Fruit fly (Drosophila melanogaster) whole organism, prepupa: ENCODE results near the gene Eig71Ec.

Experiments used
- CG10631 ChIP-seq: fragments of 200-800 bp; sonication (Bioruptor generic); optimal IDR thresholded peaks from 2 replicates; lab custom pipeline; 2016; ENCODE audit warnings: missing biosample characterization, missing genetic modification characterization
- CG15336 ChIP-seq: fragments of 200-800 bp; sonication (Bioruptor generic); IDR thresholded peaks from 2 replicates; pipeline ENCODE4 v1.3.6; 2022; ENCODE audit warnings: missing biosample characterization, missing genetic modification characterization
- CG3032 ChIP-seq: fragments of 200-800 bp; optimal IDR thresholded peaks from 2 replicates; lab custom pipeline; 2019; ENCODE audit warnings: missing biosample characterization, mild to moderate bottlenecking, missing genetic modification characterization, moderate library complexity
- CG31627 ChIP-seq: fragments of 200-800 bp; sonication (Bioruptor generic); optimal IDR thresholded peaks from 3 replicates; lab custom pipeline; 2016; ENCODE audit warnings: missing biosample characterization, missing genetic modification characterization
- CG3919 ChIP-seq: fragments of 200-800 bp; sonication (Bioruptor generic); optimal IDR thresholded peaks from 3 replicates; lab custom pipeline; 2016; ENCODE audit warnings: missing biosample characterization, missing genetic modification characterization
- CG4318 ChIP-seq: fragments of 200-800 bp; sonication (Bioruptor generic); optimal IDR thresholded peaks from 3 replicates; lab custom pipeline; 2017; ENCODE audit warnings: missing biosample characterization, mild to moderate bottlenecking, missing genetic modification characterization
- CG6276 ChIP-seq: fragments of 200-800 bp; sonication (Bioruptor generic); optimal IDR thresholded peaks from 2 replicates; lab custom pipeline; 2017; ENCODE audit warnings: missing biosample characterization, mild to moderate bottlenecking, missing genetic modification characterization
- CG6808 ChIP-seq: fragments of 200-800 bp; sonication (Bioruptor generic); optimal IDR thresholded peaks from 3 replicates; lab custom pipeline; 2017; ENCODE audit warnings: missing biosample characterization, missing genetic modification characterization, mild to moderate bottlenecking, moderate library complexity, missing genetic modification reagents
- CG6854 ChIP-seq: fragments of 200-800 bp; sonication (Bioruptor generic); optimal IDR thresholded peaks from 2 replicates; lab custom pipeline; 2017; ENCODE audit warnings: missing biosample characterization, mild to moderate bottlenecking, missing genetic modification characterization
- CG7368 ChIP-seq: fragments of 200-800 bp; sonication (Bioruptor generic); optimal IDR thresholded peaks from 3 replicates; lab custom pipeline; 2016; ENCODE audit warnings: missing biosample characterization, missing genetic modification characterization
- CG8119 ChIP-seq: fragments of 200-800 bp; sonication (Bioruptor generic); IDR thresholded peaks from 3 replicates; pipeline ENCODE4 v1.3.6; 2022; ENCODE audit warnings: missing biosample characterization, missing genetic modification characterization
- CG8319 ChIP-seq: fragments of 200-800 bp; sonication (Bioruptor generic); optimal IDR thresholded peaks from 3 replicates; lab custom pipeline; 2016; ENCODE audit warnings: missing biosample characterization, missing genetic modification characterization
- CG9139 ChIP-seq: fragments of 200-800 bp; sonication (Bioruptor generic); optimal IDR thresholded peaks from 3 replicates; lab custom pipeline; 2017; ENCODE audit warnings: missing biosample characterization, mild to moderate bottlenecking, missing genetic modification characterization
- Eip78C ChIP-seq: fragments of 200-800 bp; sonication (Bioruptor generic); peaks from one replicate; lab custom pipeline; 2016; ENCODE audit warnings: missing biosample characterization, missing genetic modification characterization
- Ets21C ChIP-seq: fragments of 200-800 bp; sonication (Bioruptor generic); optimal IDR thresholded peaks from 3 replicates; lab custom pipeline; 2016; ENCODE audit warnings: missing biosample characterization, missing genetic modification characterization
- Ets96B ChIP-seq: fragments of 200-800 bp; optimal IDR thresholded peaks from 2 replicates; lab custom pipeline; 2019; ENCODE audit warnings: missing biosample characterization, mild to moderate bottlenecking, missing genetic modification characterization, moderate library complexity
- Gug ChIP-seq: fragments of 200-800 bp; sonication (Bioruptor generic); IDR thresholded peaks from 2 replicates; pipeline ENCODE4 v1.3.6; 2022; ENCODE audit warnings: missing biosample characterization, missing genetic modification characterization
- Hr38 ChIP-seq: sonication (Bioruptor generic); optimal IDR thresholded peaks from 2 replicates; lab custom pipeline; 2016; ENCODE audit warnings: missing biosample characterization, missing genetic modification characterization
- Hr39 ChIP-seq: fragments of 200-800 bp; sonication (Bioruptor generic); optimal IDR thresholded peaks from 2 replicates; lab custom pipeline; 2016; ENCODE audit warnings: missing biosample characterization, missing genetic modification characterization
- Lpt ChIP-seq: fragments of 200-800 bp; sonication (Bioruptor generic); optimal IDR thresholded peaks from 3 replicates; lab custom pipeline; 2016; ENCODE audit warnings: missing biosample characterization, missing genetic modification characterization
- Smox ChIP-seq: fragments of 200-800 bp; sonication (Bioruptor generic); optimal IDR thresholded peaks from 3 replicates; lab custom pipeline; 2016; ENCODE audit warnings: missing biosample characterization, missing genetic modification characterization
- Sox102F ChIP-seq: fragments of 200-800 bp; sonication (Bioruptor generic); optimal IDR thresholded peaks from 2 replicates; lab custom pipeline; 2016; ENCODE audit warnings: missing biosample characterization, mild to moderate bottlenecking, missing genetic modification characterization
- Sox14 ChIP-seq: fragments of 200-800 bp; sonication (Bioruptor generic); optimal IDR thresholded peaks from 3 replicates; lab custom pipeline; 2016; ENCODE audit warnings: missing biosample characterization, missing genetic modification characterization
- acj6 ChIP-seq: fragments of 200-800 bp; sonication (Bioruptor generic); optimal IDR thresholded peaks from 3 replicates; lab custom pipeline; 2016; ENCODE audit warnings: missing biosample characterization, missing genetic modification characterization
- cyc ChIP-seq: fragments of 200-800 bp; sonication (Bioruptor generic); optimal IDR thresholded peaks from 3 replicates; lab custom pipeline; 2016; ENCODE audit warnings: missing biosample characterization, missing genetic modification characterization
- dsx ChIP-seq: fragments of 200-800 bp; optimal IDR thresholded peaks from 3 replicates; lab custom pipeline; 2019; ENCODE audit warnings: missing biosample characterization, mild to moderate bottlenecking, missing genetic modification characterization, moderate library complexity; ENCODE audit not compliant: poor library complexity, severe bottlenecking
- esn ChIP-seq: fragments of 200-800 bp; sonication (Bioruptor generic); optimal IDR thresholded peaks from 2 replicates; lab custom pipeline; 2016; ENCODE audit warnings: missing biosample characterization, mild to moderate bottlenecking, missing genetic modification characterization, moderate library complexity
- fd59A ChIP-seq: fragments of 200-800 bp; sonication (Bioruptor generic); optimal IDR thresholded peaks from 2 replicates; lab custom pipeline; 2017; ENCODE audit warnings: missing biosample characterization, mild to moderate bottlenecking, missing genetic modification characterization, missing genetic modification reagents
- spab ChIP-seq: fragments of 200-800 bp; sonication (Bioruptor generic); optimal IDR thresholded peaks from 2 replicates; lab custom pipeline; 2017; ENCODE audit warnings: missing biosample characterization, mild to moderate bottlenecking, missing genetic modification characterization, missing genetic modification reagents
- ss ChIP-seq, 2 experiments: fragments of 200-800 bp; sonication (Bioruptor generic); optimal IDR thresholded peaks; 2 replicates in 1 of 2; 3 replicates in 1 of 2; lab custom pipeline; 2017 to 2018; ENCODE audit warnings: mild to moderate bottlenecking in 2 of 2, missing biosample characterization in 2 of 2, missing genetic modification characterization in 2 of 2, moderate library complexity in 1 of 2
- svp ChIP-seq: fragments of 200-800 bp; sonication (Bioruptor generic); peaks from one replicate; lab custom pipeline; 2016; ENCODE audit warnings: missing biosample characterization, missing genetic modification characterization

Eig71Ec gene

dm6 chr3L:15657290-15657689 is 5.2 kb upstream of the Eig71Ec start, which contains the start of the genes Eig71Ef and Eig71Eg:
Eig71Ef (minus strand) TSS chr3L:15657390.
Eig71Eg (plus strand) TSS chr3L:15657628.
- no peak for TF ChIP-seq Lpt (GFP tag; lab: Kevin White, UChicago)
- no peak for TF ChIP-seq Ets96B
- no peak for TF ChIP-seq fd59A (GFP tag; lab: Kevin White, UChicago)
- TF ChIP-seq acj6 (GFP tag; lab: Kevin White, UChicago): no peak
- TF ChIP-seq CG6276 (GFP tag; lab: Kevin White, UChicago): no peak
- TF ChIP-seq CG8319 (GFP tag; lab: Kevin White, UChicago): no peak
- no peak for TF ChIP-seq Eip78C (GFP tag; lab: Kevin White, UChicago)
- no peak for TF ChIP-seq svp (GFP tag; lab: Kevin White, UChicago)
- no peak for TF ChIP-seq CG4318 (GFP tag; lab: Kevin White, UChicago)
- TF ChIP-seq Sox14 (GFP tag; lab: Kevin White, UChicago): no peak
- TF ChIP-seq, all 60 proteins: peak for 0

dm6 chr3L:15655910-15656309 is 3.9 kb upstream of the Eig71Ec start, which contains the start of gene Eig71Ee:
Eig71Ee (minus strand) TSS chr3L:15656010.
- TF ChIP-seq CG6854 (GFP tag; lab: Kevin White, UChicago) (no peak), ss (GFP tag; optimal IDR thresholded peaks at IDR 0.05; lab: Kevin White, UChicago) (no peak), CG6808 (no peak), Sox102F (GFP tag; lab: Kevin White, UChicago) (no peak), CG31627 (GFP tag; lab: Kevin White, UChicago) (no peak), Hr39 (GFP tag; lab: Kevin White, UChicago) (no peak), CG15336 (no peak), dsx (GFP tag; lab: Kevin White, UChicago) (no peak)

dm6 chr3L:15650552-15650951 is 1.5 kb downstream of the Eig71Ec start, which contains the start of gene CG43084:
CG43084 (plus strand) TSS chr3L:15650852.
- no peak for TF ChIP-seq CG31627 (GFP tag; lab: Kevin White, UChicago)
- TF ChIP-seq CG8319 (GFP tag; lab: Kevin White, UChicago): no peak
- TF ChIP-seq CG3919 (GFP tag; lab: Kevin White, UChicago): no peak
- no peak for TF ChIP-seq Ets96B
- no peak for TF ChIP-seq Eip78C (GFP tag; lab: Kevin White, UChicago)
- TF ChIP-seq, all 60 proteins: peak for 0

DNA sequence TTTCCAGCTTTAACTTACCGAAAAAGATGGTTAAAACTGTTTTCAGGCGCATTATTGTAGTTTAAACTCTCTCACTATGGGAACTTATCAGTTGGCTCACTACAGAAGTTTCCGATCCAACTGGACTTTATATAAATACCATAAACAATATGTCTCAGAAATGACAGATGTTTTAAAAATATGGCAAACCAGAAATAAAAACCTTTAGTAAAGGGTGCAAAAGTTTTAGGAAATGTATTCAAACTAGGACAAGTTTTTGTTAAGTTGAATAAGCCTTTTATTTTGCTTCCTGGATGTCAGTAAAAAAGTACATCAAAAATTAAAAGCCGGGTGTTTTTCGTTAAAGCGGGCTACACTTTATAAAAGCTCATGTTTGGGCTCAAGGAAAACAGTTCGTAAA is 2.5 kb downstream of the Eig71Ec start, which contains the start of the genes Eig71Ea and Eig71Eb:
Eig71Ea (minus strand) TSS at position 101 of the 400 bp plus-strand sequence.
Eig71Eb (plus strand) TSS at position 376 of the 400 bp plus-strand sequence.
- TF ChIP-seq CG9139 (GFP tag; lab: Kevin White, UChicago) (no peak), Gug (GFP tag; lab: Robert Waterston, UW) (no peak), CG3032 (tag; lab: Kevin White, UChicago) (no peak), CG4318 (GFP tag; lab: Kevin White, UChicago) (no peak), esn (GFP tag; lab: Kevin White, UChicago) (no peak), cyc (GFP tag; lab: Kevin White, UChicago) (no peak), spab (GFP tag; lab: Kevin White, UChicago) (no peak), Eip78C (GFP tag; lab: Kevin White, UChicago) (no peak), Ets21C (GFP tag; lab: Kevin White, UChicago) (no peak), CG15336 (no peak), CG10631 (no peak), CG7368 (no peak), CG3919 (GFP tag; lab: Kevin White, UChicago) (no peak), svp (GFP tag; lab: Kevin White, UChicago) (no peak), Smox (no peak), Hr38 (GFP tag; lab: Kevin White, UChicago) (no peak), dsx (GFP tag; lab: Kevin White, UChicago) (no peak), CG8119 (GFP tag; lab: Robert Waterston, UW) (no peak), ss (GFP tag; optimal IDR thresholded peaks at IDR 0.05; lab: Kevin White, UChicago) (no peak), CG6854 (GFP tag; lab: Kevin White, UChicago) (no peak)
- TF ChIP-seq, all 60 proteins: peak for 0
